Worm (Caenorhabditis elegans) whole organism, L4/young adult: ENCODE data around the gene F20D1.3.

Source experiments
- W03F9.2 ChIP-seq: fragments of 150-350 bp; optimal IDR thresholded peaks from 2 replicates; lab custom pipeline; 2014; ENCODE audit warnings: missing biosample characterization, missing genetic modification characterization
- dao-5 ChIP-seq: sonication (generic microtip); optimal IDR thresholded peaks from 2 replicates; lab custom pipeline; 2016; ENCODE audit warnings: missing genotype, missing genetic modification characterization, moderate library complexity, missing compliant biosample characterization
- him-1 ChIP-seq: sonication (generic microtip); optimal IDR thresholded peaks from 2 replicates; lab custom pipeline; 2016; ENCODE audit warnings: missing genotype, missing genetic modification reagents, missing genetic modification characterization, missing compliant biosample characterization

F20D1.3 gene

ce11 chrX:15027997-15028396 is 52.1 kb downstream of the F20D1.3 start:
- no peak for TF ChIP-seq dao-5 (tag; lab: Kevin White, UChicago)
- no peak for TF ChIP-seq W03F9.2 (tag; lab: Kevin White, UChicago)
- TF ChIP-seq him-1 (tag; lab: Kevin White, UChicago) = no peak
